Worm (Caenorhabditis elegans): Measurements from ENCODE around the gene ttbk-4.
A peak's percentile ranks its signal among the peaks of the same experiment; 100 is the strongest.

ttbk-4 gene

DNA sequence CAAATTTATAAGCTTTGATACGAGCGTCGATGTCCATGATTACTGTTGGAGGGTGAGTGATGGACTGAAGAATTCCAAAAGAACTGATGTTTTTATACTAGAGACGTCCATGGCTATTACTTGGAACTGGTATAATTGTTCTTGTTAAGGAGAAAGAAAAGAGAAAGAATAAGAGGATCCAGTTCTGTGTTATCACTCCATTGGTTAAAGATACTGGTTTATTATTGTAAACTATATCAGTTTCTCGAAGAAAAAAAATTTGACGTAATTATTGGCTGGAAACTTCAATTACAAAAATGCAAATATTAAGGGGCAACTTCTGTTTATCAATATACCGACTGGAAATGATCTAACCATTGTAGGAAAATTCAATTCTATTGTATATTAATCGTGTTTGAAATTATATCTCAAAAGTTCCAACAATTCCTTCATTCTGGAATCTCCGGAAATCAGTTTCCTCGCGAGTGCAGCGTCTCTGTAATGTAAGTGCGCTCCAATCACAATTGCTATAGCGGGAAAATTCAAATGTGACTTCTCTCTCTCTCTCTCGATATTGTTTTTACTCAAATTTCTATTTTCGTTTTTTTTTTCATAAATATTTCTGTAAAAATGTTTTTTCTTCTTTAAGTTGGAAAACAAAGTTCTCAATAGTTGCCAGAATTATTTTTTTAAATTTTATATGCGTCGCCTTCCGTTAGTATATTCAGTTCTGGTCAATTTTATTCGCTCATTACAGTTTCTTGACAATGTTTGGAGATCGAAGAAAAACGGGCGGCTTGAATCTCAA is 10.7 kb upstream of the ttbk-4 start, which contains the start of the genes col-2 and ndc-80:
col-2 (minus strand) TSS at position 51 of the 787 bp plus-strand sequence.
ndc-80 (plus strand) TSS at position 737 of the 787 bp plus-strand sequence.
- no peak for TF ChIP-seq akir-1 (GFP tag; optimal IDR thresholded peaks at IDR 0.05)
- no peak for TF ChIP-seq Y95B8A.8 (GFP tag; IDR thresholded peaks at IDR 0.05)
- TF ChIP-seq lir-1 (GFP tag; conservative IDR thresholded peaks at IDR 0.05): no peak
- peak; percentile 62; the same call in 1 of the 2 replicates for TF ChIP-seq attf-3 (GFP tag; conservative IDR thresholded peaks at IDR 0.05)
- no peak for TF ChIP-seq repo-1 (tag; optimal IDR thresholded peaks at IDR 0.05)
- TF ChIP-seq nfyb-1 (GFP tag; IDR thresholded peaks at IDR 0.05): no peak
- no peak for TF ChIP-seq aptf-2 (GFP tag; conservative IDR thresholded peaks at IDR 0.05)
- TF ChIP-seq nfya-1 (tag; optimal IDR thresholded peaks at IDR 0.05; ENCODE audit: borderline replicate concordance, insufficient read depth): no peak
- TF ChIP-seq B0019.2 (GFP tag; conservative IDR thresholded peaks at IDR 0.05): no peak
- TF ChIP-seq madf-10 (tag; optimal IDR thresholded peaks at IDR 0.05): no peak
- TF ChIP-seq efl-1 (GFP tag; optimal IDR thresholded peaks at IDR 0.05): peak; percentile 84
- TF ChIP-seq rpc-1 (optimal IDR thresholded peaks at IDR 0.05): no peak
- TF ChIP-seq rpc-1 (tag; optimal IDR thresholded peaks at IDR 0.05): no peak
- TF ChIP-seq egrh-3 (GFP tag; IDR thresholded peaks at IDR 0.05): no peak
- TF ChIP-seq F37B4.10 (GFP tag; IDR thresholded peaks at IDR 0.05): no peak
- peak; percentile 17 for TF ChIP-seq unc-130 (GFP tag; optimal IDR thresholded peaks at IDR 0.05)
- TF ChIP-seq sea-2 (GFP tag; IDR thresholded peaks at IDR 0.05): no peak
- peak; percentile 78 for TF ChIP-seq lin-54 (GFP tag; optimal IDR thresholded peaks at IDR 0.05)
- no peak for TF ChIP-seq lsy-27 (tag; optimal IDR thresholded peaks at IDR 0.05; ENCODE audit: borderline replicate concordance, insufficient read depth)
- TF ChIP-seq cebp-2 (GFP tag; IDR thresholded peaks at IDR 0.05): no peak
- no peak for TF ChIP-seq ztf-6 (GFP tag; IDR thresholded peaks at IDR 0.05)
- TF ChIP-seq tbp1 (GFP tag; optimal IDR thresholded peaks at IDR 0.05): peak; percentile 23
- no peak for TF ChIP-seq lag-1 (GFP tag; IDR thresholded peaks at IDR 0.05)
- no peak for TF ChIP-seq mxl-1 (tag; optimal IDR thresholded peaks at IDR 0.05)
- TF ChIP-seq bed-1 (GFP tag; IDR thresholded peaks at IDR 0.05): no peak
- TF ChIP-seq B0336.3 (GFP tag; IDR thresholded peaks at IDR 0.05): no peak
- TF ChIP-seq snpc-1.1 (tag; optimal IDR thresholded peaks at IDR 0.05; ENCODE audit: insufficient read depth): no peak
- TF ChIP-seq aptf-3 (GFP tag; IDR thresholded peaks at IDR 0.05): no peak
- TF ChIP-seq ztf-22 (GFP tag; optimal IDR thresholded peaks at IDR 0.05): no peak
- TF ChIP-seq madf-3 (GFP tag; IDR thresholded peaks at IDR 0.05): no peak
- no peak for TF ChIP-seq F10E7.11 (tag; optimal IDR thresholded peaks at IDR 0.05)
- TF ChIP-seq egl-18 (GFP tag; IDR thresholded peaks at IDR 0.05): no peak
- TF ChIP-seq F49E8.2 (tag; optimal IDR thresholded peaks at IDR 0.05; ENCODE audit: insufficient read depth): peak; percentile 37
- no peak for TF ChIP-seq hrde-1 (tag; optimal IDR thresholded peaks at IDR 0.05; ENCODE audit: borderline replicate concordance)
- no peak for TF ChIP-seq tbx-9 (tag; optimal IDR thresholded peaks at IDR 0.05; ENCODE audit: borderline replicate concordance)
- TF ChIP-seq rec-8 (tag; optimal IDR thresholded peaks at IDR 0.05): no peak
- TF ChIP-seq snpc-4 (GFP tag; optimal IDR thresholded peaks at IDR 0.05): no peak
- TF ChIP-seq snpc-4 (tag; optimal IDR thresholded peaks at IDR 0.05): peak in 2 of 4 experiments; percentile 26 to 46
- TF ChIP-seq dpff-1 (tag; optimal IDR thresholded peaks at IDR 0.05): no peak
- no peak for TF ChIP-seq Y53G8AR.9 (GFP tag; conservative IDR thresholded peaks at IDR 0.05)
- TF ChIP-seq chd-7 (tag; optimal IDR thresholded peaks at IDR 0.05): no peak
- TF ChIP-seq F52B5.7 (tag; optimal IDR thresholded peaks at IDR 0.05): no peak
- no peak for TF ChIP-seq sdz-38 (tag; optimal IDR thresholded peaks at IDR 0.05)
- TF ChIP-seq ztf-28 (GFP tag; IDR thresholded peaks at IDR 0.05): no peak
- TF ChIP-seq cebp-1 (GFP tag; IDR thresholded peaks at IDR 0.05): no peak
- TF ChIP-seq cebp-1 (tag; optimal IDR thresholded peaks at IDR 0.05): no peak
- TF ChIP-seq rcor-1 (GFP tag; IDR thresholded peaks at IDR 0.05): 0 out of 2 replicates have a peak, but pooled peaks have one; percentile 13

All from whole organism, young adult.